Worm (Caenorhabditis elegans): ENCODE measurements around the gene sptf-2.

sptf-2 gene

ce11 chrII:8626598-8626997 lies 1.3 kb downstream of the sptf-2 start:
- no peak for TF ChIP-seq efl-1 (optimal IDR thresholded peaks at IDR 0.05)
- TF ChIP-seq efl-1 (GFP tag; optimal IDR thresholded peaks at IDR 0.05 in 1 of 2), result peak in 1 of 2 experiments; percentile 51
- no peak for TF ChIP-seq mdl-1 (tag; optimal IDR thresholded peaks at IDR 0.05)
- TF ChIP-seq blmp-1 (tag; optimal IDR thresholded peaks at IDR 0.05), result no peak
- no peak for TF ChIP-seq ceh-90 (tag; optimal IDR thresholded peaks at IDR 0.05)
- TF ChIP-seq Y116A8C.19 (tag; optimal IDR thresholded peaks at IDR 0.05; ENCODE audit: borderline replicate concordance), result no peak

ce11 chrII:8627907-8628306 lies 2.6 kb downstream of the sptf-2 start:
- TF ChIP-seq egl-13 (tag; optimal IDR thresholded peaks at IDR 0.05) (no peak), fkh-4 (tag; optimal IDR thresholded peaks at IDR 0.05; ENCODE audit: borderline replicate concordance) (no peak), aha-1 (tag; optimal IDR thresholded peaks at IDR 0.05) (no peak), nhr-84 (tag; optimal IDR thresholded peaks at IDR 0.05) (no peak), irx-1 (tag; optimal IDR thresholded peaks at IDR 0.05) (no peak), ces-1 (GFP tag; optimal IDR thresholded peaks at IDR 0.05) (no peak), hpl-2 (GFP tag; optimal IDR thresholded peaks at IDR 0.05) (no peak)

ce11 chrII:8630088-8630487 lies 4.8 kb downstream of the sptf-2 start, which contains the start of gene T22C8.6:
TSS of gene T22C8.6 (minus strand) at chrII:8630281.
- TF ChIP-seq rnt-1 (tag; optimal IDR thresholded peaks at IDR 0.05) (no peak), isw-1 (GFP tag; IDR thresholded peaks at IDR 0.05) (no peak), nhr-20 (tag; optimal IDR thresholded peaks at IDR 0.05) (peak; percentile 47), pag-3 (tag; optimal IDR thresholded peaks at IDR 0.05; ENCODE audit: borderline replicate concordance, insufficient read depth) (no peak), elt-3 (tag; optimal IDR thresholded peaks at IDR 0.05) (peak in 1 of 6 experiments; percentile 25), elt-2 (tag; optimal IDR thresholded peaks at IDR 0.05) (no peak), blmp-1 (tag; optimal IDR thresholded peaks at IDR 0.05) (peak; percentile 78), nhr-76 (tag; optimal IDR thresholded peaks at IDR 0.05) (no peak), lin-14 (GFP tag; optimal IDR thresholded peaks at IDR 0.05) (peak; percentile 48), nhr-85 (tag) (peak; percentile 75), lin-35 (GFP tag; optimal IDR thresholded peaks at IDR 0.05) (peak in 1 of 2 experiments; percentile 3), ama-1 (optimal IDR thresholded peaks at IDR 0.05) (no peak)

ce11 chrII:8631766-8632165 lies 6.5 kb downstream of the sptf-2 start:
- TF ChIP-seq fkh-4 (tag; optimal IDR thresholded peaks at IDR 0.05; ENCODE audit: borderline replicate concordance), result no peak
- TF ChIP-seq sptf-1 (tag; optimal IDR thresholded peaks at IDR 0.05), result no peak
- no peak for TF ChIP-seq snu-23 (GFP tag; optimal IDR thresholded peaks at IDR 0.05)
- TF ChIP-seq ama-1 (optimal IDR thresholded peaks at IDR 0.05), result no peak
- TF ChIP-seq lsy-2 (tag; optimal IDR thresholded peaks at IDR 0.05), result no peak
- TF ChIP-seq Y116A8C.19 (tag; optimal IDR thresholded peaks at IDR 0.05; ENCODE audit: borderline replicate concordance), result no peak
- no peak for TF ChIP-seq lin-35 (GFP tag; optimal IDR thresholded peaks at IDR 0.05)
- TF ChIP-seq mef-2 (tag; optimal IDR thresholded peaks at IDR 0.05), result no peak
- no peak for TF ChIP-seq mep-1 (tag; optimal IDR thresholded peaks at IDR 0.05)
- TF ChIP-seq efl-1 (optimal IDR thresholded peaks at IDR 0.05), result no peak
- TF ChIP-seq efl-1 (GFP tag; optimal IDR thresholded peaks at IDR 0.05 in 1 of 2), result no peak
- TF ChIP-seq elt-3 (tag; optimal IDR thresholded peaks at IDR 0.05), result no peak
- TF ChIP-seq lin-13 (GFP tag; optimal IDR thresholded peaks at IDR 0.05), result no peak

ce11 chrII:8634386-8634785 lies 9.1 kb downstream of the sptf-2 start, which contains the start of gene cutl-12:
TSS of gene cutl-12 (minus strand) at chrII:8634486.
- TF ChIP-seq aly-2 (tag; optimal IDR thresholded peaks at IDR 0.05) (no peak), blmp-1 (tag; optimal IDR thresholded peaks at IDR 0.05) (peak; percentile 24), aha-1 (tag; optimal IDR thresholded peaks at IDR 0.05) (no peak)

- no peak for TF ChIP-seq efl-1 (optimal IDR thresholded peaks at IDR 0.05)
- peak in 1 of 2 experiments; percentile 39 for TF ChIP-seq efl-1 (GFP tag; optimal IDR thresholded peaks at IDR 0.05 in 1 of 2)
- no peak for TF ChIP-seq ztf-11 (tag; optimal IDR thresholded peaks at IDR 0.05)
Measured at ce11 chrII:8637615-8638014, 12.4 kb downstream of the sptf-2 start, which contains the start of gene vab-9. TSS of gene vab-9 (minus strand) at chrII:8637715.

Data from whole organism, L1 larva.